Worm (Caenorhabditis elegans) whole organism, L4 larva: ENCODE results near the gene cpt-4.

Experiments used
- fos-1 ChIP-seq: fragments of 150-350 bp; optimal IDR thresholded peaks from 2 replicates; lab custom pipeline; 2014; ENCODE audit warnings: missing biosample characterization, missing genetic modification characterization
- nhr-237 ChIP-seq: sonication (generic microtip); optimal IDR thresholded peaks from 2 replicates; lab custom pipeline; 2017; ENCODE audit warnings: missing biosample characterization, missing genetic modification characterization
- nhr-77 ChIP-seq: fragments of 150-350 bp; optimal IDR thresholded peaks from 2 replicates; lab custom pipeline; 2014; ENCODE audit warnings: missing biosample characterization, missing genetic modification characterization
- unc-39 ChIP-seq: sonication (generic microtip); optimal IDR thresholded peaks from 2 replicates; lab custom pipeline; 2017; ENCODE audit warnings: missing biosample characterization, missing genetic modification characterization
- unc-62 ChIP-seq, 3 experiments: fragments of 150-350 bp in 1 of 3; sonication (generic microtip); optimal IDR thresholded peaks in 2 of 3; peaks in 1 of 3; 1 replicate in 1 of 3; 2 replicates in 2 of 3; lab custom pipeline; 2014 to 2017; ENCODE audit warnings: missing biosample characterization in 3 of 3, missing genetic modification characterization in 3 of 3, missing genetic modification reagents in 3 of 3, missing genotype in 1 of 3
- zag-1 ChIP-seq: fragments of 150-350 bp; optimal IDR thresholded peaks from 2 replicates; lab custom pipeline; 2014; ENCODE audit warnings: missing biosample characterization, missing genetic modification characterization

DNA sequence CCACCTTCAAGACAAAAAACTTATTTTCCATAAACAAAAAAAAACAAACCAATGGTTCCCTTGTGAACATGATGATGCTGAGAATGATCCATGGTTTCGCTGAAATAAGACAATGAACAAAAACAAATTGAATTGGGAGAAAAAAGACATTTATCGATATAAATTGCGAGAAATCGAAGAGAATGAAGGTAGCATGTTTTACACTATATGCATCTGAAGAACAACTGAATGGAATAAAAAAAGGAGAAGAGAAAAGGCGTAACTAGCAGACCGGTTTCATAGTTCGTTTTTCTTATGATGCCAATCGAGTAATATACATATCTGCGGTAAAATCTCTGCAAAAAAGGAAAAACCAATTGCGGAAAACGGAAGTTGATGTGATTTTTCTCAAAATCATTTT is 41.9 kb upstream of the cpt-4 start, which contains the start of gene Y58A7A.1:
- TF ChIP-seq unc-62 (GFP tag; optimal IDR thresholded peaks at IDR 0.05 in 1 of 2; lab: Kevin White, UChicago) (no peak), unc-62 (tag; optimal IDR thresholded peaks at IDR 0.05; lab: Kevin White, UChicago) (no peak), nhr-237 (tag; lab: Kevin White, UChicago) (no peak), unc-39 (tag; lab: Kevin White, UChicago) (no peak), nhr-77 (tag; lab: Kevin White, UChicago) (no peak), zag-1 (tag; lab: Kevin White, UChicago) (no peak), fos-1 (tag; lab: Kevin White, UChicago) (no peak)
